Worm (Caenorhabditis elegans) whole organism, L3 larva: ENCODE data around the gene ngn-1.

Experiments used
- R02D3.7 ChIP-seq: fragments of 150-350 bp; optimal IDR thresholded peaks from 2 replicates; lab custom pipeline; 2014; ENCODE audit warnings: missing biosample characterization, missing genetic modification characterization
- ZK546.5 ChIP-seq: sonication (generic microtip); optimal IDR thresholded peaks from 2 replicates; lab custom pipeline; 2017; ENCODE audit warnings: missing biosample characterization, missing genetic modification characterization
- aly-2 ChIP-seq: fragments of 150-350 bp; optimal IDR thresholded peaks from 2 replicates; lab custom pipeline; 2014; ENCODE audit warnings: missing biosample characterization, missing genetic modification characterization
- ama-1 ChIP-seq: fragments of 150-350 bp; optimal IDR thresholded peaks from 2 replicates; lab custom pipeline; 2018
- ceh-16 ChIP-seq: sonication (generic microtip); optimal IDR thresholded peaks from 2 replicates; lab custom pipeline; 2017; ENCODE audit warnings: missing biosample characterization, missing genetic modification characterization
- ceh-28 ChIP-seq: fragments of 150-350 bp; optimal IDR thresholded peaks from 2 replicates; lab custom pipeline; 2014; ENCODE audit warnings: missing biosample characterization, missing genetic modification reagents, missing genetic modification characterization
- ceh-82 ChIP-seq: fragments of 150-350 bp; optimal IDR thresholded peaks from 2 replicates; lab custom pipeline; 2014; ENCODE audit warnings: missing biosample characterization, missing genetic modification characterization
- ceh-9 ChIP-seq: sonication (generic microtip); optimal IDR thresholded peaks from 2 replicates; lab custom pipeline; 2018; ENCODE audit warnings: missing biosample characterization, missing genetic modification characterization
- daf-12 ChIP-seq: fragments of 150-350 bp; optimal IDR thresholded peaks from 2 replicates; lab custom pipeline; 2014; ENCODE audit warnings: missing biosample characterization, missing genetic modification reagents, missing genetic modification characterization
- egl-27 ChIP-seq: sonication (generic microtip); optimal IDR thresholded peaks from 4 replicates; lab custom pipeline; 2017; ENCODE audit warnings: missing biosample characterization, missing genetic modification reagents, missing genetic modification characterization
- egl-5 ChIP-seq: fragments of 150-350 bp; optimal IDR thresholded peaks from 2 replicates; lab custom pipeline; 2017; ENCODE audit warnings: missing biosample characterization, missing genetic modification reagents, missing genetic modification characterization, inconsistent platforms
- elt-1 ChIP-seq: fragments of 150-350 bp; optimal IDR thresholded peaks from 2 replicates; lab custom pipeline; 2014; ENCODE audit warnings: missing biosample characterization, missing genetic modification characterization
- elt-2 ChIP-seq: sonication (generic microtip); optimal IDR thresholded peaks from 2 replicates; lab custom pipeline; 2016; ENCODE audit warnings: missing genetic modification reagents, mild to moderate bottlenecking, missing genetic modification characterization, missing compliant biosample characterization
- elt-3 ChIP-seq, 3 experiments: fragments of 150-350 bp in 1 of 3; sonication (generic microtip) in 2 of 3; optimal IDR thresholded peaks; 2 replicates in 2 of 3; 4 replicates in 1 of 3; lab custom pipeline; 2014 to 2017; ENCODE audit warnings: missing biosample characterization in 3 of 3, missing genetic modification characterization in 3 of 3
- eor-1 ChIP-seq, 2 experiments: fragments of 150-350 bp; optimal IDR thresholded peaks; 2 replicates each; lab custom pipeline; 2014 to 2018; ENCODE audit warnings: missing biosample characterization in 2 of 2, missing genetic modification characterization in 2 of 2
- fkh-10 ChIP-seq: sonication (generic microtip); optimal IDR thresholded peaks from 2 replicates; lab custom pipeline; 2017; ENCODE audit warnings: missing biosample characterization, missing genetic modification reagents, missing genetic modification characterization
- fkh-2 ChIP-seq: fragments of 150-350 bp; optimal IDR thresholded peaks from 2 replicates; lab custom pipeline; 2014; ENCODE audit warnings: missing biosample characterization, missing genetic modification reagents, missing genetic modification characterization
- fos-1 ChIP-seq: fragments of 150-350 bp; optimal IDR thresholded peaks from 2 replicates; lab custom pipeline; 2014; ENCODE audit warnings: missing biosample characterization, missing genetic modification characterization
- hmg-11 ChIP-seq: sonication (generic microtip); optimal IDR thresholded peaks from 2 replicates; lab custom pipeline; 2016; ENCODE audit warnings: missing genetic modification characterization, missing compliant biosample characterization
- jun-1 ChIP-seq: fragments of 150-350 bp; optimal IDR thresholded peaks from 2 replicates; lab custom pipeline; 2014; ENCODE audit warnings: missing biosample characterization, missing genetic modification reagents, missing genetic modification characterization
- lin-15B ChIP-seq: fragments of 150-350 bp; optimal IDR thresholded peaks from 2 replicates; lab custom pipeline; 2014; ENCODE audit warnings: missing biosample characterization, missing genetic modification characterization
- lin-39 ChIP-seq: fragments of 150-350 bp; optimal IDR thresholded peaks from 2 replicates; lab custom pipeline; 2018; ENCODE audit warnings: missing biosample characterization, missing genetic modification reagents, missing genetic modification characterization
- lsy-12 ChIP-seq: sonication (generic microtip); optimal IDR thresholded peaks from 2 replicates; lab custom pipeline; 2016; ENCODE audit warnings: mild to moderate bottlenecking, missing genetic modification characterization, missing compliant biosample characterization
- mdl-1 ChIP-seq: fragments of 150-350 bp; optimal IDR thresholded peaks from 2 replicates; lab custom pipeline; 2014; ENCODE audit warnings: missing biosample characterization, missing genetic modification characterization
- mml-1 ChIP-seq: fragments of 150-350 bp; sonication (generic microtip); optimal IDR thresholded peaks from 3 replicates; lab custom pipeline; 2014; ENCODE audit warnings: missing biosample characterization, missing genetic modification characterization
- nfya-1 ChIP-seq: sonication (generic microtip); optimal IDR thresholded peaks from 2 replicates; lab custom pipeline; 2017; ENCODE audit warnings: missing genetic modification characterization, mild to moderate bottlenecking, missing compliant biosample characterization, antibody characterized with exemption, moderate library complexity; ENCODE audit not compliant: insufficient read depth
- nhr-11 ChIP-seq: fragments of 150-350 bp; optimal IDR thresholded peaks from 2 replicates; lab custom pipeline; 2014; ENCODE audit warnings: missing biosample characterization, missing genetic modification characterization
- nhr-12 ChIP-seq: fragments of 150-350 bp; optimal IDR thresholded peaks from 2 replicates; lab custom pipeline; 2014; ENCODE audit warnings: missing biosample characterization, missing genetic modification characterization
- nhr-23 ChIP-seq: fragments of 150-350 bp; optimal IDR thresholded peaks from 2 replicates; lab custom pipeline; 2014; ENCODE audit warnings: missing biosample characterization, missing genetic modification reagents, missing genetic modification characterization
- nhr-237 ChIP-seq: fragments of 150-350 bp; optimal IDR thresholded peaks from 2 replicates; lab custom pipeline; 2014; ENCODE audit warnings: missing biosample characterization, missing genetic modification characterization
- nhr-25 ChIP-seq: sonication (generic microtip); optimal IDR thresholded peaks from 2 replicates; lab custom pipeline; 2017; ENCODE audit warnings: missing biosample characterization, missing genetic modification characterization
- nhr-28 ChIP-seq: fragments of 150-350 bp; optimal IDR thresholded peaks from 2 replicates; lab custom pipeline; 2014; ENCODE audit warnings: missing biosample characterization, missing genetic modification characterization
- nhr-43 ChIP-seq: sonication (generic microtip); optimal IDR thresholded peaks from 2 replicates; lab custom pipeline; 2016; ENCODE audit warnings: mild to moderate bottlenecking, missing genetic modification characterization, missing compliant biosample characterization; ENCODE audit not compliant: poor library complexity, severe bottlenecking
- nhr-67 ChIP-seq: fragments of 150-350 bp; optimal IDR thresholded peaks from 2 replicates; lab custom pipeline; 2014; ENCODE audit warnings: missing biosample characterization, missing genetic modification characterization
- nhr-76 ChIP-seq: fragments of 150-350 bp; sonication (generic microtip); optimal IDR thresholded peaks from 5 replicates; lab custom pipeline; 2014; ENCODE audit warnings: missing biosample characterization, missing genetic modification characterization
- nhr-77 ChIP-seq: fragments of 150-350 bp; optimal IDR thresholded peaks from 2 replicates; lab custom pipeline; 2014; ENCODE audit warnings: missing biosample characterization, missing genetic modification characterization
- pha-4 ChIP-seq: fragments of 150-350 bp; optimal IDR thresholded peaks from 2 replicates; lab custom pipeline; 2014; ENCODE audit warnings: missing biosample characterization, missing genetic modification reagents, missing genetic modification characterization
- pqm-1 ChIP-seq: fragments of 150-350 bp; optimal IDR thresholded peaks from 2 replicates; lab custom pipeline; 2017; ENCODE audit warnings: missing biosample characterization, missing genetic modification characterization, inconsistent platforms
- sea-2 ChIP-seq: fragments of 150-350 bp; sonication (generic microtip); optimal IDR thresholded peaks from 4 replicates; lab custom pipeline; 2014; ENCODE audit warnings: missing biosample characterization, missing genetic modification reagents, missing genetic modification characterization
- skn-1 ChIP-seq: fragments of 150-350 bp; optimal IDR thresholded peaks from 2 replicates; lab custom pipeline; 2014; ENCODE audit warnings: missing biosample characterization, missing genetic modification characterization
- snpc-4 ChIP-seq: fragments of 150-350 bp; optimal IDR thresholded peaks from 2 replicates; lab custom pipeline; 2014; ENCODE audit warnings: missing biosample characterization, missing genetic modification characterization
- tbx-2 ChIP-seq: sonication (generic microtip); optimal IDR thresholded peaks from 2 replicates; lab custom pipeline; 2016; ENCODE audit warnings: mild to moderate bottlenecking, missing genetic modification characterization, missing compliant biosample characterization
- unc-39 ChIP-seq: sonication (generic microtip); optimal IDR thresholded peaks from 4 replicates; lab custom pipeline; 2017; ENCODE audit warnings: missing biosample characterization, missing genetic modification characterization
- unc-62 ChIP-seq: fragments of 150-350 bp; sonication (generic microtip); optimal IDR thresholded peaks from 4 replicates; lab custom pipeline; 2014; ENCODE audit warnings: missing biosample characterization, missing genetic modification reagents, missing genetic modification characterization
- zag-1 ChIP-seq: fragments of 150-350 bp; optimal IDR thresholded peaks from 2 replicates; lab custom pipeline; 2014; ENCODE audit warnings: missing biosample characterization, missing genetic modification characterization
- ztf-11 ChIP-seq: fragments of 150-350 bp; optimal IDR thresholded peaks from 2 replicates; lab custom pipeline; 2014; ENCODE audit warnings: missing biosample characterization, missing genetic modification characterization
- ztf-4 ChIP-seq: fragments of 150-350 bp; optimal IDR thresholded peaks from 2 replicates; lab custom pipeline; 2014; ENCODE audit warnings: missing biosample characterization, missing genetic modification characterization

ngn-1 gene

DNA sequence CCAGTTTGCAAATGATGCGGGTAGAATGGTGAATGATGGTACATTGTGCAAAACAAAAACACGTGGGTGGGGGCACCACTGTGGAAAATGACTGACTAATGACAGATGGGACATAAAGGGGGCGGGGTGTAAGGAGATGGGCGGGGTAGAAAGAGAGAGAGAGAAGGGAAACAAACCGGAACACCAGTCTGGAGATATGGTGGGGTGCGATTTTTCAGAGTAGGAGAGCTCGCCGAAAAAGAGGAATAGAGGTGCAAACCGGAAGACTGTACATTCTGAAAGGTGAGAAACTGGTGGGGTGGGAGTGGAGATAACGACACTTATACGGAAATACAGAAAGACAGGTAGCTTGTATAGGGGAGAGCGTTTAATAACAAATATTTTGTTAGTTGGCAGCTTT, at the start of gene ngn-1:
Gene ngn-1 (minus strand): TSS at position 101 of the 400 bp plus-strand sequence.
- TF ChIP-seq fos-1 (tag; lab: Kevin White, UChicago) (no peak), pqm-1 (no peak), daf-12 (no peak), nfya-1 (tag; lab: Kevin White, UChicago) (no peak), eor-1 (tag; optimal IDR thresholded peaks at IDR 0.05; lab: Kevin White, UChicago) (no peak), tbx-2 (tag; lab: Kevin White, UChicago) (no peak), mdl-1 (no peak), ceh-16 (tag; lab: Kevin White, UChicago) (no peak), snpc-4 (tag; lab: Kevin White, UChicago) (no peak), nhr-28 (tag; lab: Kevin White, UChicago) (no peak), nhr-25 (no peak), R02D3.7 (tag; lab: Kevin White, UChicago) (no peak)

DNA sequence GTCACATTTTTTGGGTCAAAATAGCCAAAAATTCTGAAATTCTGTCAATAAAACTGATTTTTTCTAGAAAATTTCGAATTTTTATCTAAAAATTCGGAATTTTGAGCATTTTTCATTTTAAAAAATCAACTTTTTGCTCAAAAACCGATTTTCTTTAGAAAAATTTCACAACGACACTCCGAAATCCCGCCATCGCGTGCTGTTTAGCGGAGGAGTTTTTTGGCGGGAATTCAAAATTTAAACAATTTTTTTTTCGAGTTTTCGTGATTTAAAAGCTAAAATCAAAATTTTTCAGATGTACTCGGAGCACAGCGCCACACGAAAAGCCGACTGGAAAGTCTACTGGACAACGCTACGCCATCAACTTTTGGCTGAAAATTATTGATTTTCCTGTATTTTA, 49.6 kb upstream of the ngn-1 start:
- TF ChIP-seq nhr-25 (no peak), snpc-4 (tag; lab: Kevin White, UChicago) (no peak), eor-1 (tag; optimal IDR thresholded peaks at IDR 0.05; lab: Kevin White, UChicago) (no peak)

- TF ChIP-seq ceh-28 (tag; lab: Kevin White, UChicago) (peak; percentile 61), hmg-11 (tag; lab: Kevin White, UChicago) (peak; percentile 48), elt-3 (tag; optimal IDR thresholded peaks at IDR 0.05; lab: Kevin White, UChicago) (no peak), pqm-1 (peak; percentile 20), nfya-1 (tag; lab: Kevin White, UChicago) (peak; percentile 92), elt-1 (no peak), skn-1 (peak; percentile 84), nhr-25 (peak; percentile 76), lsy-12 (tag; lab: Kevin White, UChicago) (peak; percentile 52), egl-5 (tag; lab: Kevin White, UChicago) (no peak), ztf-11 (tag; lab: Kevin White, UChicago) (no peak), nhr-67 (tag; lab: Kevin White, UChicago) (no peak), lin-39 (tag; lab: Kevin White, UChicago) (peak; percentile 68), fkh-2 (tag; lab: Kevin White, UChicago) (no peak), unc-62 (GFP tag; lab: Kevin White, UChicago) (no peak), nhr-77 (no peak), ceh-9 (tag; lab: Kevin White, UChicago) (no peak), sea-2 (GFP tag; lab: Kevin White, UChicago) (no peak), daf-12 (no peak), ZK546.5 (no peak), nhr-237 (tag; lab: Kevin White, UChicago) (no peak), ama-1 (lab: Kevin White, UChicago) (peak; percentile 37), tbx-2 (tag; lab: Kevin White, UChicago) (peak; percentile 72), nhr-43 (peak; percentile 85), fos-1 (tag; lab: Kevin White, UChicago) (no peak), nhr-23 (tag; lab: Kevin White, UChicago) (peak; percentile 89), ztf-4 (tag; lab: Kevin White, UChicago) (no peak), R02D3.7 (tag; lab: Kevin White, UChicago) (peak; percentile 73), mdl-1 (no peak), pha-4 (tag; lab: Kevin White, UChicago) (peak; percentile 90), nhr-28 (tag; lab: Kevin White, UChicago) (no peak), snpc-4 (tag; lab: Kevin White, UChicago) (peak; percentile 61), ceh-16 (tag; lab: Kevin White, UChicago) (no peak), eor-1 (tag; optimal IDR thresholded peaks at IDR 0.05; lab: Kevin White, UChicago) (peak in 1 of 2 experiments; percentile 24), nhr-12 (tag; lab: Kevin White, UChicago) (no peak), nhr-76 (tag; lab: Kevin White, UChicago) (no peak), fkh-10 (peak; percentile 87), elt-2 (tag; lab: Kevin White, UChicago) (peak; percentile 17), aly-2 (no peak), jun-1 (tag; lab: Kevin White, UChicago) (peak; percentile 66), zag-1 (no peak), lin-15B (tag; lab: Kevin White, UChicago) (peak; percentile 97), egl-27 (no peak), nhr-11 (tag; lab: Kevin White, UChicago) (peak; percentile 47), ceh-82 (tag; lab: Kevin White, UChicago) (peak; percentile 68), mml-1 (tag; lab: Kevin White, UChicago) (no peak), unc-39 (no peak)
- TF ChIP-seq, all 47 proteins: peak for 22
Observed at ce11 chrIV:2676281-2676680, 48.2 kb upstream of the ngn-1 start, which contains the start of gene Y94H6A.3. Y94H6A.3 (plus strand) TSS chrIV:2676512.
